Worm (Caenorhabditis elegans) whole organism, mixed stage, embryonic: ENCODE measurements around the gene F13A2.1.

Experiments used
- M03D4.4 ChIP-seq: sonication (generic microtip); optimal IDR thresholded peaks from 2 replicates; lab custom pipeline; 2017; ENCODE audit warnings: mild to moderate bottlenecking, missing genetic modification characterization, missing compliant biosample characterization
- bed-3 ChIP-seq: fragments of 200-800 bp; sonication (Bioruptor generic); optimal IDR thresholded peaks from 3 replicates; lab custom pipeline; 2018; ENCODE audit warnings: mild to moderate bottlenecking, missing genetic modification characterization, moderate library complexity, missing compliant biosample characterization
- blmp-1 ChIP-seq: fragments of 150-350 bp; optimal IDR thresholded peaks from 2 replicates; lab custom pipeline; 2014; ENCODE audit warnings: missing biosample characterization, missing genetic modification characterization
- ceh-39 ChIP-seq: fragments of 150-350 bp; optimal IDR thresholded peaks from 2 replicates; lab custom pipeline; 2014; ENCODE audit warnings: missing biosample characterization, missing genetic modification characterization
- ceh-43 ChIP-seq: fragments of 200-800 bp; sonication (Bioruptor generic); optimal IDR thresholded peaks from 2 replicates; lab custom pipeline; 2018; ENCODE audit warnings: mild to moderate bottlenecking, missing genetic modification characterization, moderate library complexity, missing compliant biosample characterization
- ceh-83 ChIP-seq: fragments of 200-800 bp; sonication (Bioruptor generic); optimal IDR thresholded peaks from 2 replicates; lab custom pipeline; 2018; ENCODE audit warnings: mild to moderate bottlenecking, missing genetic modification characterization, missing compliant biosample characterization
- ces-1 ChIP-seq: fragments of 150-350 bp; optimal IDR thresholded peaks from 2 replicates; lab custom pipeline; 2014; ENCODE audit warnings: missing biosample characterization, missing genetic modification reagents, missing genetic modification characterization
- drap-1 ChIP-seq: fragments of 200-800 bp; sonication (Bioruptor generic); optimal IDR thresholded peaks from 3 replicates; lab custom pipeline; 2018; ENCODE audit warnings: mild to moderate bottlenecking, missing genetic modification characterization, missing compliant biosample characterization
- elt-3 ChIP-seq: fragments of 150-350 bp; optimal IDR thresholded peaks from 2 replicates; lab custom pipeline; 2014; ENCODE audit warnings: missing biosample characterization, missing genetic modification characterization
- flh-1 ChIP-seq: fragments of 200-800 bp; sonication (Bioruptor generic); optimal IDR thresholded peaks from 2 replicates; lab custom pipeline; 2018; ENCODE audit warnings: mild to moderate bottlenecking, missing genetic modification characterization, moderate library complexity, missing compliant biosample characterization
- ham-2 ChIP-seq: fragments of 200-800 bp; sonication (Bioruptor generic); optimal IDR thresholded peaks from 2 replicates; lab custom pipeline; 2018; ENCODE audit warnings: mild to moderate bottlenecking, missing genetic modification characterization, missing compliant biosample characterization
- hlh-1 ChIP-seq: fragments of 150-350 bp; optimal IDR thresholded peaks from 2 replicates; lab custom pipeline; 2014; ENCODE audit warnings: missing biosample characterization, missing genetic modification reagents, missing genetic modification characterization
- lin-32 ChIP-seq: fragments of 200-800 bp; sonication (Bioruptor generic); optimal IDR thresholded peaks from 2 replicates; lab custom pipeline; 2018; ENCODE audit warnings: mild to moderate bottlenecking, missing genetic modification characterization, missing compliant biosample characterization
- lsy-2 ChIP-seq: fragments of 150-350 bp; optimal IDR thresholded peaks from 2 replicates; lab custom pipeline; 2014; ENCODE audit warnings: missing biosample characterization, missing genetic modification characterization
- mab-5 ChIP-seq: fragments of 150-350 bp; optimal IDR thresholded peaks from 2 replicates; lab custom pipeline; 2014; ENCODE audit warnings: missing biosample characterization, missing genetic modification characterization
- mep-1 ChIP-seq: fragments of 150-350 bp; optimal IDR thresholded peaks from 2 replicates; lab custom pipeline; 2017; ENCODE audit warnings: missing biosample characterization, missing genetic modification reagents, missing genetic modification characterization, inconsistent platforms
- mls-2 ChIP-seq: sonication (generic microtip); optimal IDR thresholded peaks from 2 replicates; lab custom pipeline; 2016; ENCODE audit warnings: mild to moderate bottlenecking, missing genetic modification characterization, moderate library complexity, missing compliant biosample characterization
- nhr-2 ChIP-seq: fragments of 150-350 bp; optimal IDR thresholded peaks from 2 replicates; lab custom pipeline; 2014; ENCODE audit warnings: missing biosample characterization, missing genetic modification characterization
- nhr-237 ChIP-seq: fragments of 150-350 bp; optimal IDR thresholded peaks from 2 replicates; lab custom pipeline; 2014; ENCODE audit warnings: missing biosample characterization, missing genetic modification characterization
- nhr-28 ChIP-seq: fragments of 150-350 bp; optimal IDR thresholded peaks from 2 replicates; lab custom pipeline; 2014; ENCODE audit warnings: missing biosample characterization, missing genetic modification characterization
- nhr-76 ChIP-seq: sonication (generic microtip); optimal IDR thresholded peaks from 2 replicates; lab custom pipeline; 2017; ENCODE audit warnings: missing biosample characterization, missing genetic modification characterization
- pha-4 ChIP-seq: fragments of 150-350 bp; optimal IDR thresholded peaks from 2 replicates; lab custom pipeline; 2018; ENCODE audit warnings: missing biosample characterization, missing genetic modification reagents, missing genetic modification characterization
- sem-2 ChIP-seq: fragments of 200-800 bp; sonication (Bioruptor generic); optimal IDR thresholded peaks from 2 replicates; lab custom pipeline; 2018; ENCODE audit warnings: mild to moderate bottlenecking, missing genetic modification characterization, missing compliant biosample characterization
- snpc-4 ChIP-seq: fragments of 150-350 bp; optimal IDR thresholded peaks from 2 replicates; lab custom pipeline; 2014; ENCODE audit warnings: missing biosample characterization, missing genetic modification characterization
- sptf-1 ChIP-seq: sonication (generic microtip); optimal IDR thresholded peaks from 2 replicates; lab custom pipeline; 2017; ENCODE audit warnings: mild to moderate bottlenecking, missing genetic modification characterization, moderate library complexity, missing compliant biosample characterization
- tbx-8 ChIP-seq: fragments of 200-800 bp; sonication (Bioruptor generic); optimal IDR thresholded peaks from 2 replicates; lab custom pipeline; 2018; ENCODE audit warnings: mild to moderate bottlenecking, missing genetic modification characterization, moderate library complexity, missing compliant biosample characterization
- unc-120 ChIP-seq: sonication (generic microtip); optimal IDR thresholded peaks from 2 replicates; lab custom pipeline; 2017; ENCODE audit warnings: missing genetic modification characterization, missing compliant biosample characterization; ENCODE audit not compliant: poor library complexity, severe bottlenecking
- unc-39 ChIP-seq: fragments of 150-350 bp; optimal IDR thresholded peaks from 2 replicates; lab custom pipeline; 2014; ENCODE audit warnings: missing biosample characterization, missing genetic modification characterization
- unc-62 ChIP-seq: fragments of 150-350 bp; optimal IDR thresholded peaks from 2 replicates; lab custom pipeline; 2014; ENCODE audit warnings: missing biosample characterization, missing genetic modification reagents, missing genetic modification characterization
- zip-8 ChIP-seq: fragments of 150-350 bp; optimal IDR thresholded peaks from 2 replicates; lab custom pipeline; 2014; ENCODE audit warnings: missing biosample characterization, missing genetic modification characterization
- ztf-11 ChIP-seq: fragments of 150-350 bp; optimal IDR thresholded peaks from 2 replicates; lab custom pipeline; 2014; ENCODE audit warnings: missing biosample characterization, missing genetic modification characterization

Gene F13A2.1

ce11 chrV:4384482-4384881 lies 2.3 kb upstream of the F13A2.1 start, which contains the start of gene F13A2.2:
Gene F13A2.2 (minus strand): TSS chrV:4384582.
- TF ChIP-seq elt-3 (tag; lab: Kevin White, UChicago) (no peak), ceh-39 (tag; lab: Kevin White, UChicago) (no peak)
- TF ChIP-seq, all 35 proteins: peak for 0

- TF ChIP-seq ceh-39 (tag; lab: Kevin White, UChicago) (no peak), tbx-8 (GFP tag; lab: Kevin White, UChicago) (no peak), lsy-2 (tag; lab: Kevin White, UChicago) (no peak), flh-1 (no peak), ceh-43 (no peak), snpc-4 (tag; lab: Kevin White, UChicago) (no peak), hlh-1 (no peak), ceh-83 (GFP tag; lab: Kevin White, UChicago) (no peak), ztf-11 (tag; lab: Kevin White, UChicago) (no peak), nhr-76 (no peak), unc-62 (GFP tag; lab: Kevin White, UChicago) (no peak), nhr-2 (tag; lab: Kevin White, UChicago) (no peak), mls-2 (tag; lab: Kevin White, UChicago) (no peak)
Observed at ce11 chrV:4377622-4378021, 4.6 kb downstream of the F13A2.1 start, which contains the start of gene F32D1.8. Gene F32D1.8 (minus strand): TSS chrV:4377722.

- TF ChIP-seq mep-1 (tag; lab: Kevin White, UChicago) (no peak), unc-62 (GFP tag; lab: Kevin White, UChicago) (no peak), bed-3 (GFP tag; lab: Kevin White, UChicago) (no peak), nhr-28 (no peak), elt-3 (tag; lab: Kevin White, UChicago) (no peak), zip-8 (tag; lab: Kevin White, UChicago) (no peak), unc-39 (tag; lab: Kevin White, UChicago) (no peak), unc-120 (tag; lab: Kevin White, UChicago) (no peak), blmp-1 (tag; lab: Kevin White, UChicago) (no peak), pha-4 (tag; lab: Kevin White, UChicago) (no peak), nhr-76 (no peak), M03D4.4 (tag; lab: Kevin White, UChicago) (no peak), ceh-43 (no peak), sem-2 (GFP tag; lab: Kevin White, UChicago) (no peak), mls-2 (tag; lab: Kevin White, UChicago) (no peak), flh-1 (no peak), ham-2 (GFP tag; lab: Kevin White, UChicago) (no peak), hlh-1 (no peak)
- TF ChIP-seq, all 35 proteins: peak for 0
Observed at ce11 chrV:4375807-4376564, 6.2 kb downstream of the F13A2.1 start, which contains the start of gene F32D1.7. Gene F32D1.7 (minus strand): TSS chrV:4376173.

- TF ChIP-seq ceh-43 (no peak), mep-1 (tag; lab: Kevin White, UChicago) (no peak), lin-32 (no peak), unc-120 (tag; lab: Kevin White, UChicago) (no peak), snpc-4 (tag; lab: Kevin White, UChicago) (no peak), nhr-28 (no peak), ceh-39 (tag; lab: Kevin White, UChicago) (no peak), mab-5 (tag; lab: Kevin White, UChicago) (no peak), zip-8 (tag; lab: Kevin White, UChicago) (no peak), M03D4.4 (tag; lab: Kevin White, UChicago) (no peak), ces-1 (no peak), nhr-76 (no peak), sptf-1 (tag; lab: Kevin White, UChicago) (no peak), drap-1 (no peak), mls-2 (tag; lab: Kevin White, UChicago) (no peak), unc-62 (GFP tag; lab: Kevin White, UChicago) (no peak), elt-3 (tag; lab: Kevin White, UChicago) (no peak), ceh-83 (GFP tag; lab: Kevin White, UChicago) (no peak), nhr-237 (tag; lab: Kevin White, UChicago) (no peak), tbx-8 (GFP tag; lab: Kevin White, UChicago) (no peak)
Observed at ce11 chrV:4374625-4375024, 7.6 kb downstream of the F13A2.1 start, which contains the start of gene neg-1. Gene neg-1 (minus strand): TSS chrV:4374874.
